Fruit fly (Drosophila melanogaster) Kc167 (cell line): ENCODE measurements around the gene CG15642.

ENCODE experiments used
- Myc ChIP-seq: fragments of >200 bp; optimal IDR thresholded peaks from 2 replicates; lab custom pipeline; 2017; ENCODE audit warnings: missing external identifiers
- Sin3A ChIP-seq: fragments of >200 bp; optimal IDR thresholded peaks from 2 replicates; lab custom pipeline; 2018; ENCODE audit warnings: missing external identifiers
- h ChIP-seq: fragments of >200 bp; optimal IDR thresholded peaks from 3 replicates; lab custom pipeline; 2018; ENCODE audit warnings: missing external identifiers
- insv ChIP-seq: fragments of >200 bp; optimal IDR thresholded peaks from 3 replicates; lab custom pipeline; 2018; ENCODE audit warnings: missing external identifiers
- psq ChIP-seq: fragments of >200 bp; optimal IDR thresholded peaks from 2 replicates; lab custom pipeline; 2017; ENCODE audit warnings: missing external identifiers

DNA sequence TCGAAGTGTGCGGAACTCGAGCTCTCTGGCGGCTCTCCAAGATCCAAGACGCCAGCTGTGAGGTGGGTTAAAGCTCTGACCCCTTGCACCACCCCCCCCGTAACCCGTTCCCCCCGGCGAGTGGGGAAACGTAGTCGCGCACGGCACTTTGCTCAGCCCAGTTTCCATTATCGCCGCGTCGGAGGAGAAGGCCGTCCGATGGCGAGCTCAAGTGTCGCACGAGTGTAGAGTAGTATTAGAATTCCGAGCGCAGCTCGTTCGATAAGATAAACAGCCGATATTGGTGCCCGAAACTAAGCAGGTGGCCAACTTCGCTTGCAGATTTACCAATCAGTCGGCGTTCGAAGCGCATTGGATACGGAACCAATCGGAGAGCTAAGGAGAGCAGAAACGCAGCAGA, 2.1 kb downstream of the CG15642 start:
- TF ChIP-seq psq (lab: Kevin White, UChicago) (no peak), insv (lab: Kevin White, UChicago) (no peak), Sin3A (no peak), h (lab: Kevin White, UChicago) (no peak), Myc (lab: Kevin White, UChicago) (no peak)
